Worm (Caenorhabditis elegans) whole organism, mixed stage, embryonic: ENCODE data around the gene R11.3.

Experiments
- M03D4.4 ChIP-seq: sonication (generic microtip); optimal IDR thresholded peaks from 2 replicates; lab custom pipeline; 2017; ENCODE audit warnings: mild to moderate bottlenecking, missing genetic modification characterization, missing compliant biosample characterization
- bed-3 ChIP-seq: fragments of 200-800 bp; sonication (Bioruptor generic); optimal IDR thresholded peaks from 3 replicates; lab custom pipeline; 2018; ENCODE audit warnings: mild to moderate bottlenecking, missing genetic modification characterization, moderate library complexity, missing compliant biosample characterization
- blmp-1 ChIP-seq: fragments of 150-350 bp; optimal IDR thresholded peaks from 2 replicates; lab custom pipeline; 2014; ENCODE audit warnings: missing biosample characterization, missing genetic modification characterization
- ceh-39 ChIP-seq: fragments of 150-350 bp; optimal IDR thresholded peaks from 2 replicates; lab custom pipeline; 2014; ENCODE audit warnings: missing biosample characterization, missing genetic modification characterization
- ceh-43 ChIP-seq: fragments of 200-800 bp; sonication (Bioruptor generic); optimal IDR thresholded peaks from 2 replicates; lab custom pipeline; 2018; ENCODE audit warnings: mild to moderate bottlenecking, missing genetic modification characterization, moderate library complexity, missing compliant biosample characterization
- ceh-83 ChIP-seq: fragments of 200-800 bp; sonication (Bioruptor generic); optimal IDR thresholded peaks from 2 replicates; lab custom pipeline; 2018; ENCODE audit warnings: mild to moderate bottlenecking, missing genetic modification characterization, missing compliant biosample characterization
- ces-1 ChIP-seq: fragments of 150-350 bp; optimal IDR thresholded peaks from 2 replicates; lab custom pipeline; 2014; ENCODE audit warnings: missing biosample characterization, missing genetic modification reagents, missing genetic modification characterization
- cnd-1 ChIP-seq: fragments of 200-800 bp; sonication (Bioruptor generic); optimal IDR thresholded peaks from 2 replicates; lab custom pipeline; 2018; ENCODE audit warnings: mild to moderate bottlenecking, missing genetic modification characterization, missing compliant biosample characterization
- drap-1 ChIP-seq: fragments of 200-800 bp; sonication (Bioruptor generic); optimal IDR thresholded peaks from 3 replicates; lab custom pipeline; 2018; ENCODE audit warnings: mild to moderate bottlenecking, missing genetic modification characterization, missing compliant biosample characterization
- elt-1 ChIP-seq: sonication (generic microtip); optimal IDR thresholded peaks from 2 replicates; lab custom pipeline; 2017; ENCODE audit warnings: missing genetic modification characterization, mild to moderate bottlenecking, missing compliant biosample characterization, antibody characterized with exemption, moderate library complexity, borderline replicate concordance; ENCODE audit not compliant: insufficient read depth
- elt-3 ChIP-seq: fragments of 150-350 bp; optimal IDR thresholded peaks from 2 replicates; lab custom pipeline; 2014; ENCODE audit warnings: missing biosample characterization, missing genetic modification characterization
- flh-1 ChIP-seq: fragments of 200-800 bp; sonication (Bioruptor generic); optimal IDR thresholded peaks from 2 replicates; lab custom pipeline; 2018; ENCODE audit warnings: mild to moderate bottlenecking, missing genetic modification characterization, moderate library complexity, missing compliant biosample characterization
- hlh-1 ChIP-seq: fragments of 150-350 bp; optimal IDR thresholded peaks from 2 replicates; lab custom pipeline; 2014; ENCODE audit warnings: missing biosample characterization, missing genetic modification reagents, missing genetic modification characterization
- lin-13 ChIP-seq: fragments of 150-350 bp; optimal IDR thresholded peaks from 2 replicates; lab custom pipeline; 2014; ENCODE audit warnings: missing biosample characterization, missing genetic modification characterization
- lin-32 ChIP-seq: fragments of 200-800 bp; sonication (Bioruptor generic); optimal IDR thresholded peaks from 2 replicates; lab custom pipeline; 2018; ENCODE audit warnings: mild to moderate bottlenecking, missing genetic modification characterization, missing compliant biosample characterization
- lsy-2 ChIP-seq: fragments of 150-350 bp; optimal IDR thresholded peaks from 2 replicates; lab custom pipeline; 2014; ENCODE audit warnings: missing biosample characterization, missing genetic modification characterization
- mep-1 ChIP-seq: fragments of 150-350 bp; optimal IDR thresholded peaks from 2 replicates; lab custom pipeline; 2017; ENCODE audit warnings: missing biosample characterization, missing genetic modification reagents, missing genetic modification characterization, inconsistent platforms
- mls-2 ChIP-seq: sonication (generic microtip); optimal IDR thresholded peaks from 2 replicates; lab custom pipeline; 2016; ENCODE audit warnings: mild to moderate bottlenecking, missing genetic modification characterization, moderate library complexity, missing compliant biosample characterization
- nhr-12 ChIP-seq: fragments of 150-350 bp; optimal IDR thresholded peaks from 2 replicates; lab custom pipeline; 2014; ENCODE audit warnings: missing biosample characterization, missing genetic modification characterization
- nhr-2 ChIP-seq: fragments of 150-350 bp; optimal IDR thresholded peaks from 2 replicates; lab custom pipeline; 2014; ENCODE audit warnings: missing biosample characterization, missing genetic modification characterization
- nhr-237 ChIP-seq: fragments of 150-350 bp; optimal IDR thresholded peaks from 2 replicates; lab custom pipeline; 2014; ENCODE audit warnings: missing biosample characterization, missing genetic modification characterization
- nhr-28 ChIP-seq: fragments of 150-350 bp; optimal IDR thresholded peaks from 2 replicates; lab custom pipeline; 2014; ENCODE audit warnings: missing biosample characterization, missing genetic modification characterization
- nhr-76 ChIP-seq: sonication (generic microtip); optimal IDR thresholded peaks from 2 replicates; lab custom pipeline; 2017; ENCODE audit warnings: missing biosample characterization, missing genetic modification characterization
- pha-4 ChIP-seq: fragments of 150-350 bp; optimal IDR thresholded peaks from 2 replicates; lab custom pipeline; 2018; ENCODE audit warnings: missing biosample characterization, missing genetic modification reagents, missing genetic modification characterization
- sem-2 ChIP-seq: fragments of 200-800 bp; sonication (Bioruptor generic); optimal IDR thresholded peaks from 2 replicates; lab custom pipeline; 2018; ENCODE audit warnings: mild to moderate bottlenecking, missing genetic modification characterization, missing compliant biosample characterization
- snpc-4 ChIP-seq: fragments of 150-350 bp; optimal IDR thresholded peaks from 2 replicates; lab custom pipeline; 2014; ENCODE audit warnings: missing biosample characterization, missing genetic modification characterization
- sptf-1 ChIP-seq: sonication (generic microtip); optimal IDR thresholded peaks from 2 replicates; lab custom pipeline; 2017; ENCODE audit warnings: mild to moderate bottlenecking, missing genetic modification characterization, moderate library complexity, missing compliant biosample characterization
- tbx-8 ChIP-seq: fragments of 200-800 bp; sonication (Bioruptor generic); optimal IDR thresholded peaks from 2 replicates; lab custom pipeline; 2018; ENCODE audit warnings: mild to moderate bottlenecking, missing genetic modification characterization, moderate library complexity, missing compliant biosample characterization
- unc-120 ChIP-seq: sonication (generic microtip); optimal IDR thresholded peaks from 2 replicates; lab custom pipeline; 2017; ENCODE audit warnings: missing genetic modification characterization, missing compliant biosample characterization; ENCODE audit not compliant: poor library complexity, severe bottlenecking
- unc-39 ChIP-seq: fragments of 150-350 bp; optimal IDR thresholded peaks from 2 replicates; lab custom pipeline; 2014; ENCODE audit warnings: missing biosample characterization, missing genetic modification characterization
- unc-62 ChIP-seq: fragments of 150-350 bp; optimal IDR thresholded peaks from 2 replicates; lab custom pipeline; 2014; ENCODE audit warnings: missing biosample characterization, missing genetic modification reagents, missing genetic modification characterization
- zip-8 ChIP-seq: fragments of 150-350 bp; optimal IDR thresholded peaks from 2 replicates; lab custom pipeline; 2014; ENCODE audit warnings: missing biosample characterization, missing genetic modification characterization
- ztf-11 ChIP-seq: fragments of 150-350 bp; optimal IDR thresholded peaks from 2 replicates; lab custom pipeline; 2014; ENCODE audit warnings: missing biosample characterization, missing genetic modification characterization

The R11.3 gene

ce11 chrX:16172863-16173262 is 26.2 kb downstream of the R11.3 start:
- TF ChIP-seq mls-2 (tag; lab: Kevin White, UChicago) (no peak), nhr-237 (tag; lab: Kevin White, UChicago) (no peak), cnd-1 (no peak), nhr-28 (no peak), zip-8 (no peak), unc-39 (tag; lab: Kevin White, UChicago) (no peak), ceh-43 (GFP tag; lab: Kevin White, UChicago) (no peak), lsy-2 (no peak), bed-3 (GFP tag; lab: Kevin White, UChicago) (no peak), flh-1 (GFP tag; lab: Kevin White, UChicago) (no peak), nhr-2 (tag; lab: Kevin White, UChicago) (no peak), ztf-11 (tag; lab: Kevin White, UChicago) (no peak), snpc-4 (tag; lab: Kevin White, UChicago) (no peak), ces-1 (GFP tag; lab: Kevin White, UChicago) (no peak), ceh-83 (no peak), unc-62 (no peak), unc-120 (tag; lab: Kevin White, UChicago) (no peak), drap-1 (GFP tag; lab: Kevin White, UChicago) (no peak), nhr-76 (tag; lab: Kevin White, UChicago) (no peak), elt-3 (tag; lab: Kevin White, UChicago) (no peak)
- TF ChIP-seq, all 35 proteins: peak for 0

ce11 chrX:16166994-16167393 is 32.1 kb downstream of the R11.3 start:
- TF ChIP-seq sem-2, result no peak
- TF ChIP-seq, all 35 proteins: peak for 0

ce11 chrX:16166484-16166883 is 32.6 kb downstream of the R11.3 start:
- TF ChIP-seq nhr-2 (tag; lab: Kevin White, UChicago), result no peak
- TF ChIP-seq snpc-4 (tag; lab: Kevin White, UChicago), result no peak
- TF ChIP-seq unc-120 (tag; lab: Kevin White, UChicago), result no peak
- TF ChIP-seq pha-4, result no peak
- TF ChIP-seq sptf-1 (tag; lab: Kevin White, UChicago), result no peak
- TF ChIP-seq zip-8, result no peak
- TF ChIP-seq elt-1 (tag; lab: Kevin White, UChicago), result no peak
- TF ChIP-seq ceh-43 (GFP tag; lab: Kevin White, UChicago), result no peak
- TF ChIP-seq lsy-2, result no peak
- no peak for TF ChIP-seq drap-1 (GFP tag; lab: Kevin White, UChicago)
- TF ChIP-seq unc-39 (tag; lab: Kevin White, UChicago), result no peak
- TF ChIP-seq unc-62, result no peak
- TF ChIP-seq flh-1 (GFP tag; lab: Kevin White, UChicago), result no peak
- TF ChIP-seq sem-2, result no peak
- no peak for TF ChIP-seq hlh-1
- TF ChIP-seq M03D4.4 (tag; lab: Kevin White, UChicago), result no peak

ce11 chrX:16163402-16163801 is 35.6 kb downstream of the R11.3 start, which contains the start of gene F09C8.1:
Gene F09C8.1, minus strand, starts transcription at chrX:16163524.
- TF ChIP-seq nhr-12 (tag; lab: Kevin White, UChicago) (no peak), mep-1 (tag; lab: Kevin White, UChicago) (no peak), cnd-1 (no peak), mls-2 (tag; lab: Kevin White, UChicago) (no peak), drap-1 (GFP tag; lab: Kevin White, UChicago) (no peak), ceh-39 (no peak), tbx-8 (GFP tag; lab: Kevin White, UChicago) (no peak), nhr-2 (tag; lab: Kevin White, UChicago) (no peak), snpc-4 (tag; lab: Kevin White, UChicago) (no peak), blmp-1 (no peak), sptf-1 (tag; lab: Kevin White, UChicago) (no peak), nhr-76 (tag; lab: Kevin White, UChicago) (no peak), hlh-1 (no peak), sem-2 (no peak), pha-4 (no peak), nhr-237 (tag; lab: Kevin White, UChicago) (no peak), unc-62 (no peak), zip-8 (no peak), lin-13 (tag; lab: Kevin White, UChicago) (no peak), ztf-11 (tag; lab: Kevin White, UChicago) (no peak)

ce11 chrX:16160924-16161323 is 38.1 kb downstream of the R11.3 start:
- no peak for TF ChIP-seq flh-1 (GFP tag; lab: Kevin White, UChicago)
- no peak for TF ChIP-seq lin-32 (GFP tag; lab: Kevin White, UChicago)
- TF ChIP-seq blmp-1, result no peak
- TF ChIP-seq sptf-1 (tag; lab: Kevin White, UChicago), result no peak
- no peak for TF ChIP-seq nhr-12 (tag; lab: Kevin White, UChicago)
- TF ChIP-seq zip-8, result no peak
- no peak for TF ChIP-seq lsy-2
- no peak for TF ChIP-seq hlh-1
- TF ChIP-seq unc-39 (tag; lab: Kevin White, UChicago), result no peak
- TF ChIP-seq M03D4.4 (tag; lab: Kevin White, UChicago), result no peak
- TF ChIP-seq nhr-76 (tag; lab: Kevin White, UChicago), result no peak
- no peak for TF ChIP-seq mep-1 (tag; lab: Kevin White, UChicago)
